Worm (Caenorhabditis elegans) whole organism, L4 larva: ENCODE measurements around the gene fipr-14.

Experiments used
- ama-1 ChIP-seq: fragments of 150-350 bp; optimal IDR thresholded peaks from 2 replicates; lab custom pipeline; 2014; ENCODE audit warnings: inconsistent platforms, mixed read lengths
- ceh-62 ChIP-seq: sonication (generic microtip); optimal IDR thresholded peaks from 2 replicates; lab custom pipeline; 2017; ENCODE audit warnings: missing biosample characterization, missing genetic modification characterization
- egl-27 ChIP-seq: sonication (generic microtip); optimal IDR thresholded peaks from 3 replicates; lab custom pipeline; 2017; ENCODE audit warnings: missing biosample characterization, missing genetic modification reagents, missing genetic modification characterization
- jun-1 ChIP-seq: fragments of 150-350 bp; optimal IDR thresholded peaks from 2 replicates; lab custom pipeline; 2014; ENCODE audit warnings: missing biosample characterization, missing genetic modification reagents, missing genetic modification characterization
- nhr-6 ChIP-seq: fragments of 150-350 bp; optimal IDR thresholded peaks from 2 replicates; lab custom pipeline; 2014; ENCODE audit warnings: missing biosample characterization, missing genetic modification characterization
- saeg-2 ChIP-seq: fragments of 200-800 bp; sonication (Bioruptor generic); IDR thresholded peaks from 2 replicates; pipeline ENCODE4 v1.3.6; 2022; ENCODE audit warnings: missing genetic modification reagents, missing genetic modification characterization, missing compliant biosample characterization
- skn-1 ChIP-seq: fragments of 150-350 bp; optimal IDR thresholded peaks from 2 replicates; lab custom pipeline; 2014; ENCODE audit warnings: missing biosample characterization, missing genetic modification characterization
- snpc-4 ChIP-seq: fragments of 150-350 bp; optimal IDR thresholded peaks from 2 replicates; lab custom pipeline; 2014; ENCODE audit warnings: missing biosample characterization, missing genetic modification characterization
- zag-1 ChIP-seq: fragments of 150-350 bp; optimal IDR thresholded peaks from 2 replicates; lab custom pipeline; 2014; ENCODE audit warnings: missing biosample characterization, missing genetic modification characterization

- TF ChIP-seq skn-1 (no peak), jun-1 (tag; lab: Kevin White, UChicago) (no peak), nhr-6 (tag; lab: Kevin White, UChicago) (no peak), zag-1 (tag; lab: Kevin White, UChicago) (no peak), egl-27 (tag; lab: Kevin White, UChicago) (no peak), saeg-2 (GFP tag; lab: Robert Waterston, UW) (no peak), ama-1 (lab: Kevin White, UChicago) (no peak), ceh-62 (tag; lab: Kevin White, UChicago) (no peak), snpc-4 (tag; lab: Kevin White, UChicago) (no peak)
Measured at ce11 chrIV:10861102-10861501, 15.8 kb upstream of the fipr-14 start, which contains the start of gene rbm-22.
